Fruit fly (Drosophila melanogaster) whole organism: ENCODE data around the gene CG13053.

ENCODE experiments used
- pan ChIP-seq: fragments of >200 bp; optimal IDR thresholded peaks from 2 replicates; lab custom pipeline; 2017
- psq ChIP-seq: fragments of >200 bp; optimal IDR thresholded peaks from 2 replicates; lab custom pipeline; 2017
- usp ChIP-seq: fragments of >200 bp; optimal IDR thresholded peaks from 2 replicates; lab custom pipeline; 2017; ENCODE audit warnings: missing biosample characterization, missing genetic modification characterization, mixed read lengths

dm6 chr3L:16231857-16232256 lies 27.7 kb downstream of the CG13053 start, which contains the start of the genes PDCD-5 and MED10:
- TF ChIP-seq pan (no peak), psq (lab: Kevin White, UChicago) (no peak), usp (no peak)
